Fruit fly (Drosophila melanogaster): Measurements from ENCODE around the gene pasi1.

pasi1 gene

DNA sequence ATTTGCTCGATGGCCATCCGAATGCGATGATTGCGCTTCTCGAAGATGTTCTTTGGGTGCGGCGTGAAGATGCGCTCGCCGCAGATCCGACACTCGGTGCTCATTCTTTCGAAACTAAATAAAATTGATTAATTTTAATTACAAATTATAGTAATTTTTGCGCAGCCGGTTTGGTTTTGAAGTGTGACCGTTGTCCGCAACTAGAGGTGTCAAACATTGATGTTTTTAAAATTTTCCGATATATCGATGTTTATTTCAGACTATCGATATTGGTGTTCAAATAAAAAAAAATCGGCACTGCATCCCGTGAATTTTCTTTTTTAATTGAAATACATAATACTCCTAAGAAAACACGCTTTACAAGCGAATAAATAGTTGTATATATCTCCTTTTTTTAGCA is 14.1 kb downstream of the pasi1 start, which contains the start of gene Odj (continued):
- no peak for TF ChIP-seq z (GFP tag; IDR thresholded peaks at IDR 0.05)
- TF ChIP-seq CG15269 (tag; optimal IDR thresholded peaks at IDR 0.05), result no peak
- peak; percentile 11 for TF ChIP-seq Ets97D (GFP tag; optimal IDR thresholded peaks at IDR 0.05)
- peak; percentile 71 for TF ChIP-seq row (GFP tag; IDR thresholded peaks at IDR 0.05)
- no peak for TF ChIP-seq CG14667 (GFP tag; IDR thresholded peaks at IDR 0.05)
- TF ChIP-seq aop (GFP tag; IDR thresholded peaks at IDR 0.05), result no peak
- TF ChIP-seq Ssrp (tag; optimal IDR thresholded peaks at IDR 0.05), result no peak
- TF ChIP-seq Vsx1 (GFP tag; optimal IDR thresholded peaks at IDR 0.05), result no peak
- no peak for TF ChIP-seq pb (GFP tag; optimal IDR thresholded peaks at IDR 0.05)
- no peak for TF ChIP-seq CG8388 (GFP tag; optimal IDR thresholded peaks at IDR 0.05)
- TF ChIP-seq CG31388 (GFP tag; optimal IDR thresholded peaks at IDR 0.05), result no peak
- no peak for TF ChIP-seq Dfd (GFP tag; optimal IDR thresholded peaks at IDR 0.05)
- TF ChIP-seq CG10565 (GFP tag; optimal IDR thresholded peaks at IDR 0.05), result no peak
- TF ChIP-seq CG17359 (tag; optimal IDR thresholded peaks at IDR 0.05), result peak; percentile 41
- TF ChIP-seq NfI (GFP tag; optimal IDR thresholded peaks at IDR 0.05), result no peak
- TF ChIP-seq dysf (GFP tag; IDR thresholded peaks at IDR 0.05), result no peak
- TF ChIP-seq Neu2 (GFP tag; optimal IDR thresholded peaks at IDR 0.05; ENCODE audit: borderline replicate concordance), result no peak
- no peak for TF ChIP-seq dati (GFP tag; IDR thresholded peaks at IDR 0.05)
- no peak for TF ChIP-seq cad (GFP tag; optimal IDR thresholded peaks at IDR 0.05)
- no peak for TF ChIP-seq ranshi (GFP tag; IDR thresholded peaks at IDR 0.05)
- TF ChIP-seq Lhr (GFP tag; optimal IDR thresholded peaks at IDR 0.05), result peak; percentile 14
- TF ChIP-seq cato (GFP tag; optimal IDR thresholded peaks at IDR 0.05; ENCODE audit: borderline replicate concordance), result no peak
- TF ChIP-seq yki (optimal IDR thresholded peaks at IDR 0.05), result no peak
- no peak for TF ChIP-seq chn (GFP tag; optimal IDR thresholded peaks at IDR 0.05)
- no peak for TF ChIP-seq Six4 (GFP tag; optimal IDR thresholded peaks at IDR 0.05)
- TF ChIP-seq sisA (GFP tag; IDR thresholded peaks at IDR 0.05), result no peak
- peak; percentile 63 for TF ChIP-seq CG12659 (GFP tag; optimal IDR thresholded peaks at IDR 0.05)
- no peak for TF ChIP-seq CG2202 (tag; optimal IDR thresholded peaks at IDR 0.05)
- TF ChIP-seq hth (optimal IDR thresholded peaks at IDR 0.05), result no peak
- no peak for TF ChIP-seq ftz-f1 (GFP tag; optimal IDR thresholded peaks at IDR 0.05)
- TF ChIP-seq Nf-YC (tag; optimal IDR thresholded peaks at IDR 0.05), result peak; percentile 17
- TF ChIP-seq CG8478 (optimal IDR thresholded peaks at IDR 0.05), result no peak
- peak; percentile 51 for TF ChIP-seq CG4617 (GFP tag; optimal IDR thresholded peaks at IDR 0.05; ENCODE audit: borderline replicate concordance)
- TF ChIP-seq cwo (GFP tag; optimal IDR thresholded peaks at IDR 0.05), result no peak
- TF ChIP-seq CG33557 (GFP tag; optimal IDR thresholded peaks at IDR 0.05), result no peak
- no peak for TF ChIP-seq CG1529 (GFP tag; optimal IDR thresholded peaks at IDR 0.05)
- no peak for TF ChIP-seq fru (optimal IDR thresholded peaks at IDR 0.05)
- no peak for TF ChIP-seq CG10462 (GFP tag; optimal IDR thresholded peaks at IDR 0.05)
- TF ChIP-seq HmgD (GFP tag; optimal IDR thresholded peaks at IDR 0.05), result no peak
- no peak for TF ChIP-seq CG3281 (GFP tag; optimal IDR thresholded peaks at IDR 0.05)
- TF ChIP-seq Dek (tag; optimal IDR thresholded peaks at IDR 0.05), result peak; percentile 15
- peak; percentile 35 for TF ChIP-seq zen (tag; optimal IDR thresholded peaks at IDR 0.05)
- no peak for TF ChIP-seq disco-r (GFP tag; optimal IDR thresholded peaks at IDR 0.05)
- no peak for TF ChIP-seq CG15011 (GFP tag; optimal IDR thresholded peaks at IDR 0.05)
- TF ChIP-seq trem (tag; optimal IDR thresholded peaks at IDR 0.05), result peak; percentile 64
- TF ChIP-seq kah (GFP tag; optimal IDR thresholded peaks at IDR 0.05), result no peak
- TF ChIP-seq CG2120 (GFP tag; optimal IDR thresholded peaks at IDR 0.05), result peak; percentile 35
- TF ChIP-seq inv (GFP tag; IDR thresholded peaks at IDR 0.05; ENCODE audit: partially characterized antibody), result peak; percentile 89
- no peak for TF ChIP-seq otp (GFP tag; IDR thresholded peaks at IDR 0.05)
- no peak for TF ChIP-seq CG18011 (GFP tag; optimal IDR thresholded peaks at IDR 0.05)
- no peak for TF ChIP-seq CG18262 (tag; optimal IDR thresholded peaks at IDR 0.05)
- TF ChIP-seq Camta (GFP tag; optimal IDR thresholded peaks at IDR 0.05), result no peak
- no peak for TF ChIP-seq Dip3 (GFP tag; optimal IDR thresholded peaks at IDR 0.05)
- no peak for TF ChIP-seq ro (GFP tag; IDR thresholded peaks at IDR 0.05)

All from whole organism, embryonic.